Fruit fly (Drosophila melanogaster) whole organism, embryonic: ENCODE data around the gene CG34135.

Source experiments
- Adf1 ChIP-seq: fragments of 200-800 bp; sonication (Bioruptor generic); IDR thresholded peaks from 2 replicates; pipeline ENCODE4 v1.3.6; 2022; ENCODE audit warnings: missing biosample characterization, missing genetic modification characterization
- Asciz ChIP-seq: fragments of 200-800 bp; sonication (Bioruptor generic); optimal IDR thresholded peaks from 2 replicates; lab custom pipeline; 2017; ENCODE audit warnings: missing biosample characterization, mild to moderate bottlenecking, missing genetic modification characterization, missing genetic modification reagents
- B-H2 ChIP-seq: fragments of 200-800 bp; sonication (Bioruptor generic); optimal IDR thresholded peaks from 2 replicates; lab custom pipeline; 2018; ENCODE audit warnings: missing biosample characterization, mild to moderate bottlenecking, missing genetic modification characterization
- Bteb2 ChIP-seq: fragments of 200-800 bp; sonication (Bioruptor generic); optimal IDR thresholded peaks from 2 replicates; lab custom pipeline; 2016; ENCODE audit warnings: missing biosample characterization, missing genetic modification characterization
- CG12071 ChIP-seq: fragments of 200-800 bp; sonication (Bioruptor generic); optimal IDR thresholded peaks from 3 replicates; lab custom pipeline; 2018; ENCODE audit warnings: missing biosample characterization, mild to moderate bottlenecking, missing genetic modification characterization
- CG12659 ChIP-seq: fragments of 200-800 bp; sonication (Bioruptor generic); optimal IDR thresholded peaks from 3 replicates; lab custom pipeline; 2017; ENCODE audit warnings: mild to moderate bottlenecking, missing biosample characterization, missing genetic modification reagents, missing genetic modification characterization
- CG13287 ChIP-seq: fragments of 200-800 bp; sonication (Bioruptor generic); IDR thresholded peaks from 2 replicates; pipeline ENCODE4 v1.3.6; 2022; ENCODE audit warnings: missing biosample characterization, missing genetic modification characterization; ENCODE audit not compliant: partially characterized antibody
- CG13296 ChIP-seq: fragments of 200-800 bp; sonication (Bioruptor generic); optimal IDR thresholded peaks from 3 replicates; lab custom pipeline; 2018; ENCODE audit warnings: missing biosample characterization, mild to moderate bottlenecking, missing genetic modification characterization
- CG14860 ChIP-seq: fragments of 200-800 bp; sonication (Bioruptor generic); IDR thresholded peaks from 3 replicates; pipeline ENCODE4 v1.3.6; 2022; ENCODE audit warnings: missing biosample characterization, missing genetic modification characterization; ENCODE audit not compliant: partially characterized antibody
- CG17186 ChIP-seq: fragments of 200-800 bp; sonication (Bioruptor generic); optimal IDR thresholded peaks from 3 replicates; lab custom pipeline; 2017; ENCODE audit warnings: missing biosample characterization, missing genetic modification reagents, missing genetic modification characterization
- CG1792 ChIP-seq: fragments of 200-800 bp; sonication (Bioruptor generic); optimal IDR thresholded peaks from 2 replicates; lab custom pipeline; 2016; ENCODE audit warnings: missing biosample characterization, missing genetic modification characterization
- CG2199 ChIP-seq: fragments of 200-800 bp; sonication (Bioruptor generic); IDR thresholded peaks from 3 replicates; pipeline ENCODE4 v1.3.6; 2022; ENCODE audit warnings: missing biosample characterization, missing genetic modification characterization
- CG2889 ChIP-seq: fragments of 200-800 bp; sonication (Bioruptor generic); IDR thresholded peaks from 3 replicates; pipeline ENCODE4 v1.3.6; 2022; ENCODE audit warnings: missing biosample characterization, missing genetic modification characterization
- CG30403 ChIP-seq: fragments of 200-800 bp; sonication (Bioruptor generic); optimal IDR thresholded peaks from 3 replicates; lab custom pipeline; 2016; ENCODE audit warnings: missing biosample characterization, missing genetic modification characterization
- CG31441 ChIP-seq: fragments of 200-800 bp; sonication (Bioruptor generic); IDR thresholded peaks from 2 replicates; pipeline ENCODE4 v1.3.6; 2022; ENCODE audit warnings: missing biosample characterization, missing genetic modification characterization
- CG3163 ChIP-seq: fragments of 200-800 bp; sonication (Bioruptor generic); optimal IDR thresholded peaks from 3 replicates; lab custom pipeline; 2016; ENCODE audit warnings: missing biosample characterization, missing genetic modification characterization
- CG3847 ChIP-seq: fragments of 200-800 bp; sonication (Bioruptor generic); IDR thresholded peaks from 2 replicates; pipeline ENCODE4 v1.3.6; 2022; ENCODE audit warnings: missing biosample characterization, missing genetic modification characterization
- CG3995 ChIP-seq: fragments of 200-800 bp; sonication (Bioruptor generic); optimal IDR thresholded peaks from 3 replicates; lab custom pipeline; 2016; ENCODE audit warnings: missing biosample characterization, missing genetic modification characterization
- CG4617 ChIP-seq: fragments of 200-800 bp; sonication (Bioruptor generic); optimal IDR thresholded peaks from 3 replicates; lab custom pipeline; 2016; ENCODE audit warnings: missing biosample characterization, missing genetic modification characterization, borderline replicate concordance
- CG6854 ChIP-seq: fragments of 200-800 bp; sonication (Bioruptor generic); optimal IDR thresholded peaks from 3 replicates; lab custom pipeline; 2017; ENCODE audit warnings: missing biosample characterization, mild to moderate bottlenecking, missing genetic modification characterization
- CG7357 ChIP-seq: fragments of 200-800 bp; sonication (Bioruptor generic); IDR thresholded peaks from 3 replicates; pipeline ENCODE4 v1.3.6; 2022; ENCODE audit warnings: missing biosample characterization, missing genetic modification characterization
- CG7987 ChIP-seq: fragments of 200-800 bp; sonication (Bioruptor generic); optimal IDR thresholded peaks from 2 replicates; lab custom pipeline; 2018; ENCODE audit warnings: missing biosample characterization, mild to moderate bottlenecking, missing genetic modification characterization, moderate library complexity
- CG8281 ChIP-seq: fragments of 200-800 bp; sonication (Bioruptor generic); optimal IDR thresholded peaks from 2 replicates; lab custom pipeline; 2018; ENCODE audit warnings: missing biosample characterization, mild to moderate bottlenecking, missing genetic modification characterization, moderate library complexity
- CG8290 ChIP-seq, 3 experiments: fragments of 200-800 bp; sonication (Bioruptor generic); optimal IDR thresholded peaks; 2 replicates each; lab custom pipeline; 2016 to 2019; ENCODE audit warnings: missing biosample characterization in 3 of 3, missing genetic modification characterization in 3 of 3, mild to moderate bottlenecking in 2 of 3, moderate library complexity in 1 of 3
- Dad ChIP-seq: fragments of 200-800 bp; sonication (Bioruptor generic); optimal IDR thresholded peaks from 3 replicates; lab custom pipeline; 2016; ENCODE audit warnings: missing biosample characterization, missing genetic modification characterization
- Ets65A ChIP-seq: fragments of 200-800 bp; sonication (Bioruptor generic); peaks from one replicate; lab custom pipeline; 2016; ENCODE audit warnings: missing biosample characterization, missing genetic modification characterization
- Lhr ChIP-seq: fragments of 200-800 bp; sonication (Bioruptor generic); optimal IDR thresholded peaks from 3 replicates; lab custom pipeline; 2017; ENCODE audit warnings: mild to moderate bottlenecking, missing biosample characterization, missing genetic modification reagents, missing genetic modification characterization
- Myb ChIP-seq: fragments of 200-800 bp; sonication (Bioruptor generic); optimal IDR thresholded peaks from 2 replicates; lab custom pipeline; 2016; ENCODE audit warnings: missing biosample characterization, missing genetic modification characterization
- NFAT ChIP-seq: fragments of 200-800 bp; sonication (Bioruptor generic); IDR thresholded peaks from 2 replicates; pipeline ENCODE4 v1.3.6; 2022; ENCODE audit warnings: missing biosample characterization, missing genetic modification characterization
- Opbp ChIP-seq: fragments of 200-800 bp; sonication (Bioruptor generic); IDR thresholded peaks from 3 replicates; pipeline ENCODE4 v1.3.6; 2022; ENCODE audit warnings: missing biosample characterization, missing genetic modification characterization; ENCODE audit not compliant: partially characterized antibody
- Rx ChIP-seq: fragments of 200-800 bp; sonication (Bioruptor generic); IDR thresholded peaks from 2 replicates; pipeline ENCODE4 v1.3.6; 2022; ENCODE audit warnings: missing biosample characterization, missing genetic modification characterization
- Ssrp ChIP-seq: fragments of 200-800 bp; sonication (Bioruptor generic); optimal IDR thresholded peaks from 2 replicates; lab custom pipeline; 2018; ENCODE audit warnings: missing biosample characterization, mild to moderate bottlenecking, missing genetic modification characterization, moderate library complexity
- YL-1 ChIP-seq: fragments of 200-800 bp; sonication (Bioruptor generic); optimal IDR thresholded peaks from 3 replicates; lab custom pipeline; 2017; ENCODE audit warnings: missing biosample characterization, mild to moderate bottlenecking, missing genetic modification characterization
- ash1 ChIP-seq: fragments of 200-800 bp; sonication (Bioruptor generic); optimal IDR thresholded peaks from 2 replicates; lab custom pipeline; 2018; ENCODE audit warnings: missing biosample characterization, mild to moderate bottlenecking, missing genetic modification characterization
- ci ChIP-seq: fragments of 200-800 bp; sonication (Bioruptor generic); IDR thresholded peaks from 3 replicates; pipeline ENCODE4 v1.3.6; 2022; ENCODE audit warnings: missing biosample characterization, missing genetic modification characterization
- dm ChIP-seq: fragments of 200-800 bp; sonication (Bioruptor generic); optimal IDR thresholded peaks from 3 replicates; lab custom pipeline; 2016; ENCODE audit warnings: missing biosample characterization, missing genetic modification characterization
- eve ChIP-seq, 2 experiments: fragments of >200 bp; optimal IDR thresholded peaks; 2 replicates each; lab custom pipeline; 2017; ENCODE audit warnings: missing biosample characterization in 2 of 2, missing genetic modification characterization in 2 of 2
- exex ChIP-seq: fragments of 200-800 bp; sonication (Bioruptor generic); optimal IDR thresholded peaks from 4 replicates; lab custom pipeline; 2018; ENCODE audit warnings: missing biosample characterization, mild to moderate bottlenecking, missing genetic modification characterization, moderate library complexity
- fd3F ChIP-seq: fragments of 200-800 bp; sonication (Bioruptor generic); optimal IDR thresholded peaks from 2 replicates; lab custom pipeline; 2018; ENCODE audit warnings: missing biosample characterization, mild to moderate bottlenecking, missing genetic modification characterization, moderate library complexity
- fu2 ChIP-seq: fragments of 200-800 bp; sonication (Bioruptor generic); optimal IDR thresholded peaks from 2 replicates; lab custom pipeline; 2016; ENCODE audit warnings: missing biosample characterization, missing genetic modification characterization
- pan ChIP-seq, 4 experiments: fragments of >200 bp in 3 of 4; fragments of 200-800 bp in 1 of 4; sonication (Bioruptor generic) in 1 of 4; optimal IDR thresholded peaks in 3 of 4; IDR thresholded peaks in 1 of 4; 2 replicates each; pipeline versions ENCODE4 v1.3.6 to Lab custom; 2017 to 2022; ENCODE audit warnings: missing biosample characterization in 2 of 4, missing genetic modification characterization in 2 of 4, mixed read lengths in 1 of 4
- pzg ChIP-seq: fragments of 200-800 bp; sonication (Bioruptor generic); optimal IDR thresholded peaks from 3 replicates; lab custom pipeline; 2018; ENCODE audit warnings: missing biosample characterization, mild to moderate bottlenecking, missing genetic modification characterization, moderate library complexity
- slou ChIP-seq: fragments of 200-800 bp; sonication (Bioruptor generic); optimal IDR thresholded peaks from 3 replicates; lab custom pipeline; 2016; ENCODE audit warnings: missing biosample characterization, missing genetic modification characterization
- stc ChIP-seq: fragments of 200-800 bp; sonication (Bioruptor generic); IDR thresholded peaks from 2 replicates; pipeline ENCODE4 v1.3.6; 2022; ENCODE audit warnings: missing biosample characterization, missing genetic modification characterization
- tup ChIP-seq: fragments of 200-800 bp; sonication (Bioruptor generic); optimal IDR thresholded peaks from 2 replicates; lab custom pipeline; 2016; ENCODE audit warnings: missing biosample characterization, mild to moderate bottlenecking, missing genetic modification characterization, moderate library complexity
- twi ChIP-seq: fragments of 200-800 bp; optimal IDR thresholded peaks from 2 replicates; lab custom pipeline; 2019; ENCODE audit warnings: missing biosample characterization, mild to moderate bottlenecking, missing genetic modification characterization, moderate library complexity
- vnd ChIP-seq: fragments of 200-800 bp; sonication (Bioruptor generic); IDR thresholded peaks from 3 replicates; pipeline ENCODE4 v1.3.6; 2022; ENCODE audit warnings: missing biosample characterization, missing genetic modification characterization; ENCODE audit not compliant: partially characterized antibody
- vvl ChIP-seq: fragments of 200-800 bp; sonication (Bioruptor generic); IDR thresholded peaks from 2 replicates; pipeline ENCODE4 v1.3.6; 2022; ENCODE audit warnings: missing biosample characterization, missing genetic modification characterization
- zfh1 ChIP-seq: fragments of 200-800 bp; sonication (Bioruptor generic); IDR thresholded peaks from 3 replicates; pipeline ENCODE4 v1.3.6; 2022; ENCODE audit warnings: missing biosample characterization, missing genetic modification characterization

Gene CG34135

DNA sequence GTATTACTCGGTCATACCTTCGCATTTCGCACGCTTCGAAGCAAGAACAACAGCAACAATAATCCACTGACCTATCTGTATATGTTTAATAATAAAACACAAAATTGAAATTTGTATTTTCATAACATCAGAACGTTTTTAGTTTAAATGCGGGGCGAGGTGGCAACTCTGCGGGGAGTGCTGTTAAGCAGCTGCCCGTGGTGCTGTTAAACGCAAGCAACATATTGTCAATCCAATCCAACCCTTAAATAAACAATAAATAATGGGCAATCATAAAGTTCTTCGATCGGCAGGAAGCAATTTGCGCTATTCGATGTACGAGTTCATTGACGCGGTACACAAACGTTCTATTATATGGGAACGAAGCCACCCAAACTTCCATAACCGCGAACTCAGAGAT is 38.1 kb upstream of the CG34135 start, which contains the start of gene hng2 (continued):
- no peak for TF ChIP-seq Adf1
- no peak for TF ChIP-seq CG14860 (GFP tag; lab: Robert Waterston, UW)
- TF ChIP-seq vnd (GFP tag; lab: Robert Waterston, UW): no peak
- peak; percentile 12 for TF ChIP-seq CG4617 (GFP tag; lab: Kevin White, UChicago)
- no peak for TF ChIP-seq CG13296 (GFP tag; lab: Kevin White, UChicago)
- no peak for TF ChIP-seq CG31441 (GFP tag; lab: Robert Waterston, UW)
- no peak for TF ChIP-seq CG7357 (GFP tag; lab: Robert Waterston, UW)
- no peak for TF ChIP-seq Asciz
- no peak for TF ChIP-seq slou
- 0 out of 2 replicates have a peak, but pooled peaks have one; percentile 8 for TF ChIP-seq CG13287 (GFP tag; lab: Robert Waterston, UW)
- TF ChIP-seq Rx (GFP tag; lab: Robert Waterston, UW): no peak
- TF ChIP-seq Bteb2: no peak
- TF ChIP-seq Dad (GFP tag; lab: Kevin White, UChicago): no peak
- no peak for TF ChIP-seq tup (GFP tag; lab: Kevin White, UChicago)
- TF ChIP-seq CG12071 (GFP tag; lab: Kevin White, UChicago): no peak
- no peak for TF ChIP-seq stc (GFP tag; lab: Robert Waterston, UW)
- TF ChIP-seq pan (optimal IDR thresholded peaks at IDR 0.05; lab: Kevin White, UChicago): no peak
- no peak for TF ChIP-seq pan (GFP tag; optimal IDR thresholded peaks at IDR 0.05 in 1 of 2, IDR thresholded peaks at IDR 0.05 in 1 of 2)
- 0 out of 3 replicates have a peak, but pooled peaks have one; percentile 49 for TF ChIP-seq CG2199 (GFP tag; lab: Robert Waterston, UW)
- TF ChIP-seq CG17186: peak; percentile 99
- peak; percentile 81 for TF ChIP-seq CG8281
- TF ChIP-seq Ets65A: peak; percentile 28

DNA sequence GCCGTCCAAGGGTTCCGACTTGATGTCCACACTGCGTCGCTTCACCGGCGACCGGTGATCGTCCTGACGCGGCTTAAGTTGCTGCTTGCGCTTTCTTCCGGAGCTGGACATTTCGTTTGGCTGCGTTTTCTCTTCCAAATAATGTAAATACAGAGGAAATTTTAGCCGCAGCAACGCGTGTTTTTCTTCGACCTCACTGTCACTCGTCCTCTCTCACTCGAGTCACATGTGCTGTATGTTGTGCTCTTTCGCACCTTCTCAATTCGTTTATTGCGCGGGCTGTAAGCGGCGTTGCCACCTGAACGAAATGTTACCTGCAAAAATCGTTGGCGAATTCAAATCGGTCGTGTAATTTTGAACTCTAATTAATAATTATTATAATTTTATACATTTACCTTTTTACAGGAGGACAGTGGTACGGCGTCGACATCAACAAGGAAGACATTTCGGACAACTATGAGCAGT is 37.4 kb upstream of the CG34135 start, which contains the start of gene CG9839:
TSS of gene CG9839 (minus strand) at position 415 of the 465 bp plus-strand sequence.
- no peak for TF ChIP-seq Ssrp (tag; lab: Kevin White, UChicago)
- TF ChIP-seq YL-1 (GFP tag; lab: Kevin White, UChicago): peak; percentile 68
- no peak for TF ChIP-seq CG3163 (GFP tag; lab: Kevin White, UChicago)
- TF ChIP-seq ash1 (GFP tag; lab: Kevin White, UChicago): no peak
- no peak for TF ChIP-seq Asciz
- peak; percentile 45 for TF ChIP-seq pzg (GFP tag; lab: Kevin White, UChicago)
- TF ChIP-seq CG12659 (GFP tag; lab: Kevin White, UChicago): peak; percentile 19
- peak; percentile 19 for TF ChIP-seq CG8290 (GFP tag; optimal IDR thresholded peaks at IDR 0.05; lab: Kevin White, UChicago)
- peak in 1 of 2 experiments; percentile 48 for TF ChIP-seq CG8290 (tag; optimal IDR thresholded peaks at IDR 0.05; lab: Kevin White, UChicago)
- peak; percentile 51; the same call in 1 of the 3 replicates for TF ChIP-seq Opbp (GFP tag; lab: Robert Waterston, UW)
- no peak for TF ChIP-seq CG2889 (GFP tag; lab: Robert Waterston, UW)
- TF ChIP-seq NFAT (GFP tag; lab: Robert Waterston, UW): no peak
- 0 out of 3 replicates have a peak, but pooled peaks have one; percentile 28 for TF ChIP-seq zfh1 (GFP tag; lab: Robert Waterston, UW)
- TF ChIP-seq CG6854: no peak
- peak; percentile 69; the same call in 1 of the 3 replicates for TF ChIP-seq CG2199 (GFP tag; lab: Robert Waterston, UW)
- no peak for TF ChIP-seq B-H2 (GFP tag; lab: Kevin White, UChicago)
- TF ChIP-seq fu2 (GFP tag; lab: Kevin White, UChicago): no peak
- no peak for TF ChIP-seq fd3F (GFP tag; lab: Kevin White, UChicago)
- TF ChIP-seq Lhr (GFP tag; lab: Kevin White, UChicago): no peak
- no peak for TF ChIP-seq CG4617 (GFP tag; lab: Kevin White, UChicago)
- peak; percentile 68 for TF ChIP-seq Myb (GFP tag; lab: Kevin White, UChicago)
- 0 out of 2 replicates have a peak, but pooled peaks have one; percentile 17 for TF ChIP-seq vvl (GFP tag; lab: Robert Waterston, UW)
- TF ChIP-seq CG1792 (GFP tag; lab: Kevin White, UChicago): no peak
- TF ChIP-seq exex (tag; lab: Kevin White, UChicago): no peak
- TF ChIP-seq twi (tag; lab: Kevin White, UChicago): no peak
- peak; percentile 77 for TF ChIP-seq dm
- peak; percentile 62 for TF ChIP-seq CG3995
- no peak for TF ChIP-seq CG30403 (GFP tag; lab: Kevin White, UChicago)
- peak; percentile 22; the same call in 1 of the 3 replicates for TF ChIP-seq ci (GFP tag; lab: Robert Waterston, UW)
- TF ChIP-seq eve (GFP tag; optimal IDR thresholded peaks at IDR 0.05; lab: Kevin White, UChicago): no peak
- peak; percentile 73 for TF ChIP-seq CG3847 (GFP tag; lab: Robert Waterston, UW)
- no peak for TF ChIP-seq CG7987 (GFP tag; lab: Kevin White, UChicago)
